Worm (Caenorhabditis elegans) whole organism, L3 larva: ENCODE results near the gene nspd-2.

Experiments used
- ceh-82 ChIP-seq: fragments of 150-350 bp; optimal IDR thresholded peaks from 2 replicates; lab custom pipeline; 2014; ENCODE audit warnings: missing biosample characterization, missing genetic modification characterization
- nhr-67 ChIP-seq: fragments of 150-350 bp; optimal IDR thresholded peaks from 2 replicates; lab custom pipeline; 2014; ENCODE audit warnings: missing biosample characterization, missing genetic modification characterization

- TF ChIP-seq nhr-67 (tag; lab: Kevin White, UChicago) (no peak), ceh-82 (tag; lab: Kevin White, UChicago) (no peak)
Observed at ce11 chrIV:9873837-9874236, 30.0 kb downstream of the nspd-2 start.
